Worm (Caenorhabditis elegans): ENCODE data around the gene K08D8.3.

ce11 chrIV:12894996-12895395 is 11.5 kb downstream of the K08D8.3 start, which contains the start of gene K08D8.11:
- TF ChIP-seq aly-1 (tag; optimal IDR thresholded peaks at IDR 0.05) (no peak), F13C5.2 (tag; optimal IDR thresholded peaks at IDR 0.05) (no peak)
